Fruit fly (Drosophila melanogaster) whole organism, embryonic: ENCODE data around the gene RpL28.
A peak's percentile ranks its signal among the peaks of the same experiment; 100 is the strongest.

ENCODE experiments used
- Bteb2 ChIP-seq: fragments of 200-800 bp; sonication (Bioruptor generic); optimal IDR thresholded peaks from 2 replicates; lab custom pipeline; 2016; ENCODE audit warnings: missing biosample characterization, missing genetic modification characterization
- CG10321 ChIP-seq: fragments of 200-800 bp; sonication (Bioruptor generic); IDR thresholded peaks from 2 replicates; pipeline ENCODE4 v1.3.6; 2022; ENCODE audit warnings: missing biosample characterization, missing genetic modification characterization
- CG11247 ChIP-seq: fragments of 200-800 bp; sonication (Bioruptor generic); IDR thresholded peaks from 2 replicates; pipeline ENCODE4 v1.3.6; 2022; ENCODE audit warnings: missing biosample characterization, missing genetic modification characterization
- CG11398 ChIP-seq: fragments of 200-800 bp; sonication (Bioruptor generic); optimal IDR thresholded peaks from 2 replicates; lab custom pipeline; 2016; ENCODE audit warnings: missing biosample characterization, missing genetic modification characterization
- CG11695 ChIP-seq: fragments of 200-800 bp; sonication (Bioruptor generic); IDR thresholded peaks from 3 replicates; pipeline ENCODE4 v1.3.6; 2022; ENCODE audit warnings: missing biosample characterization, missing genetic modification characterization
- CG12071 ChIP-seq: fragments of 200-800 bp; sonication (Bioruptor generic); optimal IDR thresholded peaks from 3 replicates; lab custom pipeline; 2018; ENCODE audit warnings: missing biosample characterization, mild to moderate bottlenecking, missing genetic modification characterization
- CG13424 ChIP-seq: fragments of 200-800 bp; sonication (Bioruptor generic); optimal IDR thresholded peaks from 2 replicates; lab custom pipeline; 2019; ENCODE audit warnings: missing biosample characterization, mild to moderate bottlenecking, missing genetic modification characterization, moderate library complexity
- CG1602 ChIP-seq: fragments of 200-800 bp; sonication (Bioruptor generic); optimal IDR thresholded peaks from 3 replicates; lab custom pipeline; 2016; ENCODE audit warnings: missing biosample characterization, missing genetic modification characterization
- CG17328 ChIP-seq: fragments of 200-800 bp; sonication (Bioruptor generic); IDR thresholded peaks from 2 replicates; pipeline ENCODE4 v1.3.6; 2022; ENCODE audit warnings: missing biosample characterization, missing genetic modification characterization
- CG17385 ChIP-seq: fragments of 200-800 bp; sonication (Bioruptor generic); optimal IDR thresholded peaks from 3 replicates; lab custom pipeline; 2018; ENCODE audit warnings: missing biosample characterization, mild to moderate bottlenecking, missing genetic modification characterization
- CG18476 ChIP-seq: fragments of 200-800 bp; sonication (Bioruptor generic); optimal IDR thresholded peaks from 2 replicates; lab custom pipeline; 2016; ENCODE audit warnings: missing biosample characterization, mild to moderate bottlenecking, missing genetic modification characterization
- CG2199 ChIP-seq: fragments of 200-800 bp; sonication (Bioruptor generic); IDR thresholded peaks from 3 replicates; pipeline ENCODE4 v1.3.6; 2022; ENCODE audit warnings: missing biosample characterization, missing genetic modification characterization
- CG3995 ChIP-seq: fragments of 200-800 bp; sonication (Bioruptor generic); optimal IDR thresholded peaks from 3 replicates; lab custom pipeline; 2016; ENCODE audit warnings: missing biosample characterization, missing genetic modification characterization
- CG7556 ChIP-seq: fragments of 200-800 bp; sonication (Bioruptor generic); optimal IDR thresholded peaks from 2 replicates; lab custom pipeline; 2017; ENCODE audit warnings: missing biosample characterization, mild to moderate bottlenecking, missing genetic modification characterization
- CG7987 ChIP-seq: fragments of 200-800 bp; sonication (Bioruptor generic); optimal IDR thresholded peaks from 2 replicates; lab custom pipeline; 2018; ENCODE audit warnings: missing biosample characterization, mild to moderate bottlenecking, missing genetic modification characterization, moderate library complexity
- CG8089 ChIP-seq: fragments of 200-800 bp; sonication (Bioruptor generic); optimal IDR thresholded peaks from 3 replicates; lab custom pipeline; 2016; ENCODE audit warnings: missing biosample characterization, missing genetic modification characterization
- CG9215 ChIP-seq: fragments of 200-800 bp; sonication (Bioruptor generic); IDR thresholded peaks from 2 replicates; pipeline ENCODE4 v1.3.6; 2022; ENCODE audit warnings: missing biosample characterization, missing genetic modification characterization
- CkIIα-i1 ChIP-seq: fragments of 200-800 bp; sonication (Bioruptor generic); IDR thresholded peaks from 2 replicates; pipeline ENCODE4 v1.3.6; 2022; ENCODE audit warnings: missing biosample characterization, missing genetic modification characterization
- D19A ChIP-seq: fragments of 200-800 bp; optimal IDR thresholded peaks from 3 replicates; lab custom pipeline; 2019; ENCODE audit warnings: missing biosample characterization, mild to moderate bottlenecking, missing genetic modification characterization, moderate library complexity
- Dll ChIP-seq: fragments of 200-800 bp; sonication (Bioruptor generic); IDR thresholded peaks from 4 replicates; pipeline ENCODE4 v1.3.6; 2022; ENCODE audit warnings: missing biosample characterization, missing genetic modification characterization; ENCODE audit not compliant: partially characterized antibody
- Doc2 ChIP-seq: fragments of 200-800 bp; sonication (Bioruptor generic); IDR thresholded peaks from 2 replicates; pipeline ENCODE4 v1.3.6; 2022; ENCODE audit warnings: missing biosample characterization, missing genetic modification characterization
- Ets65A ChIP-seq: fragments of 200-800 bp; sonication (Bioruptor generic); peaks from one replicate; lab custom pipeline; 2016; ENCODE audit warnings: missing biosample characterization, missing genetic modification characterization
- H15 ChIP-seq: fragments of 200-800 bp; sonication (Bioruptor generic); IDR thresholded peaks from 3 replicates; pipeline ENCODE4 v1.3.6; 2022; ENCODE audit warnings: missing biosample characterization, missing genetic modification characterization
- Oli ChIP-seq: fragments of 200-800 bp; sonication (Bioruptor generic); optimal IDR thresholded peaks from 2 replicates; lab custom pipeline; 2018; ENCODE audit warnings: missing biosample characterization, mild to moderate bottlenecking, missing genetic modification characterization, moderate library complexity
- abd-A ChIP-seq: fragments of 200-800 bp; sonication (Bioruptor generic); optimal IDR thresholded peaks from 3 replicates; lab custom pipeline; 2019; ENCODE audit warnings: missing biosample characterization, mild to moderate bottlenecking, missing genetic modification characterization, moderate library complexity
- amos ChIP-seq: fragments of 200-800 bp; sonication (Bioruptor generic); IDR thresholded peaks from 2 replicates; pipeline ENCODE4 v1.3.6; 2022; ENCODE audit warnings: missing biosample characterization, missing genetic modification characterization; ENCODE audit not compliant: partially characterized antibody
- ash1 ChIP-seq: fragments of 200-800 bp; sonication (Bioruptor generic); optimal IDR thresholded peaks from 2 replicates; lab custom pipeline; 2018; ENCODE audit warnings: missing biosample characterization, mild to moderate bottlenecking, missing genetic modification characterization
- bbx ChIP-seq: fragments of 200-800 bp; sonication (Bioruptor generic); IDR thresholded peaks from 2 replicates; pipeline ENCODE4 v1.3.6; 2022; ENCODE audit warnings: missing biosample characterization, missing genetic modification characterization; ENCODE audit not compliant: partially characterized antibody
- bowl ChIP-seq: fragments of 200-800 bp; sonication (Bioruptor generic); IDR thresholded peaks from 2 replicates; pipeline ENCODE4 v1.3.6; 2022; ENCODE audit warnings: missing biosample characterization, missing genetic modification characterization
- cad ChIP-seq: fragments of >200 bp; optimal IDR thresholded peaks from 2 replicates; lab custom pipeline; 2017; ENCODE audit warnings: missing biosample characterization, missing genetic modification characterization
- cato ChIP-seq: fragments of 200-800 bp; sonication (Bioruptor generic); optimal IDR thresholded peaks from 2 replicates; lab custom pipeline; 2016; ENCODE audit warnings: missing biosample characterization, missing genetic modification characterization, borderline replicate concordance
- caup ChIP-seq: fragments of 200-800 bp; sonication (Bioruptor generic); optimal IDR thresholded peaks from 3 replicates; lab custom pipeline; 2017; ENCODE audit warnings: missing biosample characterization, mild to moderate bottlenecking, missing genetic modification characterization, moderate library complexity; ENCODE audit not compliant: severe bottlenecking
- cg ChIP-seq: fragments of 200-800 bp; sonication (Bioruptor generic); optimal IDR thresholded peaks from 3 replicates; lab custom pipeline; 2019; ENCODE audit warnings: missing biosample characterization, mild to moderate bottlenecking, missing genetic modification characterization, moderate library complexity
- corto ChIP-seq: fragments of 200-800 bp; sonication (Bioruptor generic); optimal IDR thresholded peaks from 2 replicates; lab custom pipeline; 2016; ENCODE audit warnings: missing biosample characterization, mild to moderate bottlenecking, missing genetic modification characterization, moderate library complexity
- crc ChIP-seq: fragments of 200-800 bp; sonication (Bioruptor generic); optimal IDR thresholded peaks from 2 replicates; lab custom pipeline; 2016; ENCODE audit warnings: missing biosample characterization, missing genetic modification characterization
- ewg ChIP-seq: fragments of 200-800 bp; sonication (Bioruptor generic); optimal IDR thresholded peaks from 3 replicates; lab custom pipeline; 2017; ENCODE audit warnings: mild to moderate bottlenecking, missing biosample characterization, missing genetic modification reagents, missing genetic modification characterization
- ham ChIP-seq: fragments of 200-800 bp; sonication (Bioruptor generic); IDR thresholded peaks from 2 replicates; pipeline ENCODE4 v1.3.6; 2022; ENCODE audit warnings: missing biosample characterization, missing genetic modification characterization
- hb ChIP-seq: fragments of 200-800 bp; sonication (Bioruptor generic); IDR thresholded peaks from 3 replicates; pipeline ENCODE4 v1.3.6; 2022; ENCODE audit warnings: missing biosample characterization, missing genetic modification characterization; ENCODE audit not compliant: partially characterized antibody
- mirr ChIP-seq: fragments of 200-800 bp; sonication (Bioruptor generic); optimal IDR thresholded peaks from 3 replicates; lab custom pipeline; 2018; ENCODE audit warnings: missing biosample characterization, mild to moderate bottlenecking, missing genetic modification characterization
- nerfin-1 ChIP-seq: fragments of 200-800 bp; sonication (Bioruptor generic); optimal IDR thresholded peaks from 3 replicates; lab custom pipeline; 2019; ENCODE audit warnings: missing biosample characterization, mild to moderate bottlenecking, missing genetic modification characterization, moderate library complexity
- otp ChIP-seq: fragments of 200-800 bp; sonication (Bioruptor generic); IDR thresholded peaks from 3 replicates; pipeline ENCODE4, ENCODE4 v1.3.6; 2022; ENCODE audit warnings: missing biosample characterization, missing genetic modification characterization
- pnt ChIP-seq: fragments of 200-800 bp; sonication (Bioruptor generic); optimal IDR thresholded peaks from 3 replicates; lab custom pipeline; 2016; ENCODE audit warnings: missing biosample characterization, missing genetic modification characterization
- sna ChIP-seq: fragments of 200-800 bp; sonication (Bioruptor generic); IDR thresholded peaks from 2 replicates; pipeline ENCODE4 v1.3.6; 2022; ENCODE audit warnings: missing biosample characterization, missing genetic modification characterization; ENCODE audit not compliant: partially characterized antibody
- stc ChIP-seq: fragments of 200-800 bp; sonication (Bioruptor generic); IDR thresholded peaks from 2 replicates; pipeline ENCODE4 v1.3.6; 2022; ENCODE audit warnings: missing biosample characterization, missing genetic modification characterization
- twi ChIP-seq: fragments of 200-800 bp; optimal IDR thresholded peaks from 2 replicates; lab custom pipeline; 2019; ENCODE audit warnings: missing biosample characterization, mild to moderate bottlenecking, missing genetic modification characterization, moderate library complexity
- unpg ChIP-seq: fragments of 200-800 bp; sonication (Bioruptor generic); optimal IDR thresholded peaks from 3 replicates; lab custom pipeline; 2018; ENCODE audit warnings: missing biosample characterization, mild to moderate bottlenecking, missing genetic modification characterization, moderate library complexity
- vvl ChIP-seq: fragments of 200-800 bp; sonication (Bioruptor generic); IDR thresholded peaks from 2 replicates; pipeline ENCODE4 v1.3.6; 2022; ENCODE audit warnings: missing biosample characterization, missing genetic modification characterization
- wdn ChIP-seq: fragments of 200-800 bp; sonication (Bioruptor generic); IDR thresholded peaks from 2 replicates; pipeline ENCODE4 v1.3.6; 2022; ENCODE audit warnings: missing biosample characterization, missing genetic modification characterization
- z ChIP-seq: fragments of 200-800 bp; sonication (Bioruptor generic); IDR thresholded peaks from 3 replicates; pipeline ENCODE4 v1.3.6; 2022; ENCODE audit warnings: missing biosample characterization, missing genetic modification characterization
- zen ChIP-seq: fragments of 200-800 bp; sonication (Bioruptor generic); optimal IDR thresholded peaks from 3 replicates; lab custom pipeline; 2018; ENCODE audit warnings: missing biosample characterization, mild to moderate bottlenecking, missing genetic modification characterization, moderate library complexity

RpL28 gene

DNA sequence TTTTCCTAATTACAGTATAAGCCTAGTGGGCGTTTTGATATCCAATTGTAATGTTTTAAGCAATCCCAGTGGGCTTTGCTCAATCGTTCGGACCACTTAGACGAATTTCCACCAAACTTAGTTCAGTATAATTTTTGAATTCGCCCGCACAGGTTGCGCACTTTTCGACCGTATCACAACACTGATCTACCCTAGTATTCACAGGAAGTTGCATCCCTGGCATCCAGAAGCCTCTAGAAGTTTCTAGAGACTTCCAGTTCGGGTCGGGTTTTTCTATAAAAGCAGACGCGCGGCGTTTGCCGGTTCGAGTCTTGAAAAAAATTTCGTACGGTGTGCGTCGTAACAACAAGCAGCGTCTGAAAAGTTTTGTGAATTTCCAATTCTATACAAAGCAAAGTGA is 29.8 kb downstream of the RpL28 start, which contains the start of gene Hsp83 (continued):
- TF ChIP-seq amos (GFP tag; lab: Robert Waterston, UW): peak; percentile 3; the same call in 1 of the 2 replicates
- TF ChIP-seq crc (GFP tag; lab: Kevin White, UChicago): peak; percentile 94
- TF ChIP-seq corto (GFP tag; lab: Kevin White, UChicago): peak; percentile 90
- TF ChIP-seq CG11247: peak; percentile 95
- peak; percentile 92 for TF ChIP-seq CG8089 (GFP tag; lab: Kevin White, UChicago)
- TF ChIP-seq hb (GFP tag; lab: Robert Waterston, UW): no peak
- TF ChIP-seq vvl (GFP tag; lab: Robert Waterston, UW): peak; percentile 97
- peak; percentile 77 for TF ChIP-seq CG10321 (GFP tag; lab: Robert Waterston, UW)
- TF ChIP-seq CG9215 (GFP tag; lab: Robert Waterston, UW): peak; percentile 60
- TF ChIP-seq twi (tag; lab: Kevin White, UChicago): peak; percentile 76
- TF ChIP-seq cg (GFP tag; lab: Kevin White, UChicago): no peak
- TF ChIP-seq stc: peak; percentile 96
- peak; percentile 72 for TF ChIP-seq CG13424
- TF ChIP-seq ham (GFP tag; lab: Robert Waterston, UW): peak; percentile 45; the same call in 1 of the 2 replicates
- TF ChIP-seq Ets65A (GFP tag; lab: Kevin White, UChicago): peak; percentile 99
- peak; percentile 62 for TF ChIP-seq bbx
- TF ChIP-seq mirr: peak; percentile 100
- peak; percentile 96 for TF ChIP-seq CG17385
- TF ChIP-seq CG18476 (GFP tag; lab: Kevin White, UChicago): peak; percentile 83
- TF ChIP-seq Oli (tag; lab: Kevin White, UChicago): peak; percentile 86
- TF ChIP-seq pnt (GFP tag; lab: Kevin White, UChicago): peak; percentile 30
- peak; percentile 98 for TF ChIP-seq otp (GFP tag; lab: Robert Waterston, UW)
- peak; percentile 94 for TF ChIP-seq unpg (GFP tag; lab: Kevin White, UChicago)
- 0 out of 2 replicates have a peak, but pooled peaks have one; percentile 33 for TF ChIP-seq Doc2 (GFP tag; lab: Robert Waterston, UW)
- TF ChIP-seq cad (GFP tag; lab: Kevin White, UChicago): no peak
- TF ChIP-seq nerfin-1 (tag; lab: Kevin White, UChicago): peak; percentile 94
- peak; percentile 69 for TF ChIP-seq D19A
- TF ChIP-seq H15 (GFP tag; lab: Robert Waterston, UW): peak; percentile 92
- TF ChIP-seq CG11695 (GFP tag; lab: Robert Waterston, UW): peak; percentile 84
- peak; percentile 66 for TF ChIP-seq zen
- TF ChIP-seq ewg (GFP tag; lab: Kevin White, UChicago): peak; percentile 88
- peak; percentile 100 for TF ChIP-seq caup (GFP tag; lab: Kevin White, UChicago)
- peak; percentile 75; the same call in 1 of the 3 replicates for TF ChIP-seq CG2199 (GFP tag; lab: Robert Waterston, UW)
- peak; percentile 81 for TF ChIP-seq CG3995
- TF ChIP-seq wdn: peak; percentile 90
- peak; percentile 90 for TF ChIP-seq Bteb2 (GFP tag; lab: Kevin White, UChicago)
- TF ChIP-seq Dll (GFP tag; lab: Robert Waterston, UW): no peak
- peak; percentile 95 for TF ChIP-seq CG11398 (GFP tag; lab: Kevin White, UChicago)
- TF ChIP-seq cato (GFP tag; lab: Kevin White, UChicago): peak; percentile 66
- TF ChIP-seq bowl (GFP tag; lab: Robert Waterston, UW): peak; percentile 81; the same call in 1 of the 2 replicates
- peak; percentile 73 for TF ChIP-seq z
- peak; percentile 88 for TF ChIP-seq CG7556 (GFP tag; lab: Kevin White, UChicago)
- no peak for TF ChIP-seq sna (GFP tag; lab: Robert Waterston, UW)
- TF ChIP-seq CG7987 (GFP tag; lab: Kevin White, UChicago): peak; percentile 100
- no peak for TF ChIP-seq abd-A (tag; lab: Kevin White, UChicago)
- peak; percentile 26; the same call in 1 of the 2 replicates for TF ChIP-seq CkIIα-i1 (GFP tag; lab: Robert Waterston, UW)
- TF ChIP-seq CG17328 (GFP tag; lab: Robert Waterston, UW): peak; percentile 96
- peak; percentile 52 for TF ChIP-seq CG1602
- peak; percentile 99 for TF ChIP-seq CG12071 (GFP tag; lab: Kevin White, UChicago)
- peak; percentile 99 for TF ChIP-seq ash1 (GFP tag; lab: Kevin White, UChicago)
